Fruit fly (Drosophila melanogaster) whole organism, embryonic: ENCODE measurements around the gene Tbc1d22.

Experiments used
- Atf6 ChIP-seq: fragments of 200-800 bp; sonication (Bioruptor generic); IDR thresholded peaks from 2 replicates; pipeline ENCODE4 v1.3.6; 2022; ENCODE audit warnings: missing biosample characterization, missing genetic modification characterization
- CG10565 ChIP-seq: fragments of 200-800 bp; sonication (Bioruptor generic); optimal IDR thresholded peaks from 3 replicates; lab custom pipeline; 2016; ENCODE audit warnings: missing biosample characterization, mild to moderate bottlenecking, missing genetic modification characterization
- CG10959 ChIP-seq: fragments of 200-800 bp; sonication (Bioruptor generic); IDR thresholded peaks from 2 replicates; pipeline ENCODE4 v1.3.6; 2022; ENCODE audit warnings: missing biosample characterization, missing genetic modification characterization
- CG1233 ChIP-seq: fragments of 200-800 bp; sonication (Bioruptor generic); optimal IDR thresholded peaks from 4 replicates; lab custom pipeline; 2018; ENCODE audit warnings: missing biosample characterization, mild to moderate bottlenecking, missing genetic modification characterization
- CG12769 ChIP-seq: fragments of 200-800 bp; sonication (Bioruptor generic); optimal IDR thresholded peaks from 2 replicates; lab custom pipeline; 2019; ENCODE audit warnings: missing biosample characterization, mild to moderate bottlenecking, missing genetic modification characterization, moderate library complexity
- CG13424 ChIP-seq: fragments of 200-800 bp; sonication (Bioruptor generic); optimal IDR thresholded peaks from 2 replicates; lab custom pipeline; 2019; ENCODE audit warnings: missing biosample characterization, mild to moderate bottlenecking, missing genetic modification characterization, moderate library complexity
- CG14441 ChIP-seq: fragments of 200-800 bp; sonication (Bioruptor generic); IDR thresholded peaks from 2 replicates; pipeline ENCODE4 v1.3.6; 2022; ENCODE audit warnings: missing biosample characterization, missing genetic modification characterization
- CG14667 ChIP-seq: fragments of 200-800 bp; sonication (Bioruptor generic); IDR thresholded peaks from 2 replicates; pipeline ENCODE4 v1.3.6; 2022; ENCODE audit warnings: missing biosample characterization, missing genetic modification characterization
- CG17568 ChIP-seq: fragments of 200-800 bp; sonication (Bioruptor generic); optimal IDR thresholded peaks from 2 replicates; lab custom pipeline; 2018; ENCODE audit warnings: missing biosample characterization, mild to moderate bottlenecking, missing genetic modification characterization, moderate library complexity
- CG17829 ChIP-seq: fragments of 200-800 bp; optimal IDR thresholded peaks from 2 replicates; lab custom pipeline; 2019; ENCODE audit warnings: missing biosample characterization, mild to moderate bottlenecking, missing genetic modification characterization, moderate library complexity
- CG2199 ChIP-seq: fragments of 200-800 bp; sonication (Bioruptor generic); IDR thresholded peaks from 3 replicates; pipeline ENCODE4 v1.3.6; 2022; ENCODE audit warnings: missing biosample characterization, missing genetic modification characterization
- CG2875 ChIP-seq: fragments of 200-800 bp; sonication (Bioruptor generic); optimal IDR thresholded peaks from 2 replicates; lab custom pipeline; 2017; ENCODE audit warnings: missing biosample characterization, mild to moderate bottlenecking, missing genetic modification characterization, missing genetic modification reagents
- CG3163 ChIP-seq: fragments of 200-800 bp; sonication (Bioruptor generic); optimal IDR thresholded peaks from 3 replicates; lab custom pipeline; 2016; ENCODE audit warnings: missing biosample characterization, missing genetic modification characterization
- CG4360 ChIP-seq: fragments of 200-800 bp; sonication (Bioruptor generic); IDR thresholded peaks from 2 replicates; pipeline ENCODE4 v1.3.6; 2022; ENCODE audit warnings: missing biosample characterization, missing genetic modification characterization
- CG43689 ChIP-seq: fragments of 200-800 bp; sonication (Bioruptor generic); IDR thresholded peaks from 2 replicates; pipeline ENCODE4 v1.3.6; 2022; ENCODE audit warnings: missing biosample characterization, missing genetic modification characterization
- CG6254 ChIP-seq: fragments of 200-800 bp; sonication (Bioruptor generic); optimal IDR thresholded peaks from 3 replicates; lab custom pipeline; 2017; ENCODE audit warnings: mild to moderate bottlenecking, missing biosample characterization, missing genetic modification reagents, missing genetic modification characterization
- CG6689 ChIP-seq: fragments of 200-800 bp; sonication (Bioruptor generic); IDR thresholded peaks from 2 replicates; pipeline ENCODE4 v1.3.6; 2022; ENCODE audit warnings: missing biosample characterization, missing genetic modification characterization
- CG6765 ChIP-seq: fragments of 200-800 bp; sonication (Bioruptor generic); optimal IDR thresholded peaks from 3 replicates; lab custom pipeline; 2017; ENCODE audit warnings: missing biosample characterization, mild to moderate bottlenecking, missing genetic modification characterization
- CG7963 ChIP-seq: fragments of 200-800 bp; sonication (Bioruptor generic); IDR thresholded peaks from 3 replicates; pipeline ENCODE4 v1.3.6; 2022; ENCODE audit warnings: missing biosample characterization, missing genetic modification characterization; ENCODE audit not compliant: partially characterized antibody
- CoRest ChIP-seq: fragments of 200-800 bp; sonication (Bioruptor generic); optimal IDR thresholded peaks from 3 replicates; lab custom pipeline; 2018; ENCODE audit warnings: missing biosample characterization, mild to moderate bottlenecking, missing genetic modification characterization, moderate library complexity
- Dp ChIP-seq: fragments of 200-800 bp; sonication (Bioruptor generic); optimal IDR thresholded peaks from 2 replicates; lab custom pipeline; 2018; ENCODE audit warnings: missing biosample characterization, mild to moderate bottlenecking, missing genetic modification characterization, moderate library complexity
- E2f1 ChIP-seq: fragments of 200-800 bp; sonication (Bioruptor generic); IDR thresholded peaks from 2 replicates; pipeline ENCODE4 v1.3.6; 2022; ENCODE audit warnings: missing biosample characterization, missing genetic modification characterization
- H2.0 ChIP-seq: fragments of 200-800 bp; sonication (Bioruptor generic); IDR thresholded peaks from 2 replicates; pipeline ENCODE4 v1.3.6; 2022; ENCODE audit warnings: missing biosample characterization, missing genetic modification characterization
- Hmr ChIP-seq: fragments of 200-800 bp; sonication (Bioruptor generic); optimal IDR thresholded peaks from 3 replicates; lab custom pipeline; 2017; ENCODE audit warnings: mild to moderate bottlenecking, missing biosample characterization, missing genetic modification reagents, missing genetic modification characterization
- Hr3 ChIP-seq: fragments of 200-800 bp; sonication (Bioruptor generic); optimal IDR thresholded peaks from 3 replicates; lab custom pipeline; 2016; ENCODE audit warnings: missing biosample characterization, missing genetic modification characterization
- Mes4 ChIP-seq: fragments of 200-800 bp; sonication (Bioruptor generic); optimal IDR thresholded peaks from 2 replicates; lab custom pipeline; 2016; ENCODE audit warnings: missing biosample characterization, missing genetic modification characterization
- Ravus ChIP-seq: fragments of 200-800 bp; sonication (Bioruptor generic); IDR thresholded peaks from 2 replicates; pipeline ENCODE4 v1.3.6; 2022; ENCODE audit warnings: missing biosample characterization, missing genetic modification characterization
- ase ChIP-seq: fragments of 200-800 bp; sonication (Bioruptor generic); IDR thresholded peaks from 3 replicates; pipeline ENCODE4 v1.3.6; 2022; ENCODE audit warnings: missing biosample characterization, missing genetic modification characterization
- az2 ChIP-seq: fragments of 200-800 bp; sonication (Bioruptor generic); optimal IDR thresholded peaks from 3 replicates; lab custom pipeline; 2016; ENCODE audit warnings: missing biosample characterization, missing genetic modification characterization
- cg ChIP-seq: fragments of 200-800 bp; sonication (Bioruptor generic); optimal IDR thresholded peaks from 3 replicates; lab custom pipeline; 2019; ENCODE audit warnings: missing biosample characterization, mild to moderate bottlenecking, missing genetic modification characterization, moderate library complexity
- crp ChIP-seq, 2 experiments: fragments of 200-800 bp; sonication (Bioruptor generic); optimal IDR thresholded peaks; 2 replicates in 1 of 2; 3 replicates in 1 of 2; lab custom pipeline; 2017; ENCODE audit warnings: missing biosample characterization in 2 of 2, missing genetic modification characterization in 2 of 2, mild to moderate bottlenecking in 1 of 2, moderate library complexity in 1 of 2
- emc ChIP-seq: fragments of 200-800 bp; sonication (Bioruptor generic); optimal IDR thresholded peaks from 2 replicates; lab custom pipeline; 2016; ENCODE audit warnings: missing biosample characterization, missing genetic modification characterization
- ems ChIP-seq: fragments of 200-800 bp; sonication (Bioruptor generic); optimal IDR thresholded peaks from 3 replicates; lab custom pipeline; 2016; ENCODE audit warnings: missing biosample characterization, missing genetic modification characterization
- esg ChIP-seq: fragments of 200-800 bp; sonication (Bioruptor generic); conservative IDR thresholded peaks from 2 replicates; pipeline ENCODE4 v1.3.6; 2022; ENCODE audit warnings: missing biosample characterization, missing genetic modification characterization
- ind ChIP-seq: fragments of 200-800 bp; sonication (Bioruptor generic); optimal IDR thresholded peaks from 3 replicates; lab custom pipeline; 2016; ENCODE audit warnings: missing biosample characterization, missing genetic modification characterization
- mirr ChIP-seq: fragments of 200-800 bp; sonication (Bioruptor generic); optimal IDR thresholded peaks from 3 replicates; lab custom pipeline; 2018; ENCODE audit warnings: missing biosample characterization, mild to moderate bottlenecking, missing genetic modification characterization
- pros ChIP-seq: fragments of 200-800 bp; sonication (Bioruptor generic); optimal IDR thresholded peaks from 3 replicates; lab custom pipeline; 2019; ENCODE audit warnings: missing biosample characterization, mild to moderate bottlenecking, missing genetic modification characterization, moderate library complexity
- repo ChIP-seq: fragments of 200-800 bp; sonication (Bioruptor generic); optimal IDR thresholded peaks from 2 replicates; lab custom pipeline; 2016; ENCODE audit warnings: missing biosample characterization, missing genetic modification characterization
- salm ChIP-seq: fragments of 200-800 bp; sonication (Bioruptor generic); optimal IDR thresholded peaks from 2 replicates; lab custom pipeline; 2018; ENCODE audit warnings: missing biosample characterization, mild to moderate bottlenecking, missing genetic modification characterization
- schlank ChIP-seq: fragments of 200-800 bp; sonication (Bioruptor generic); optimal IDR thresholded peaks from 2 replicates; lab custom pipeline; 2018; ENCODE audit warnings: missing biosample characterization, mild to moderate bottlenecking, missing genetic modification characterization
- sens ChIP-seq: fragments of 200-800 bp; sonication (Bioruptor generic); peaks from one replicate; lab custom pipeline; 2016; ENCODE audit warnings: missing biosample characterization, missing genetic modification characterization
- so ChIP-seq: fragments of 200-800 bp; sonication (Bioruptor generic); IDR thresholded peaks from 3 replicates; pipeline ENCODE4 v1.3.6; 2022; ENCODE audit warnings: missing biosample characterization, missing genetic modification characterization
- sob ChIP-seq: fragments of 200-800 bp; sonication (Bioruptor generic); IDR thresholded peaks from 2 replicates; pipeline ENCODE4 v1.3.6; 2022; ENCODE audit warnings: missing biosample characterization, missing genetic modification characterization
- sqz ChIP-seq: fragments of 200-800 bp; sonication (Bioruptor generic); optimal IDR thresholded peaks from 3 replicates; lab custom pipeline; 2018; ENCODE audit warnings: missing biosample characterization, mild to moderate bottlenecking, missing genetic modification characterization
- usp ChIP-seq: fragments of >200 bp; optimal IDR thresholded peaks from 2 replicates; lab custom pipeline; 2017; ENCODE audit warnings: missing biosample characterization, missing genetic modification characterization
- wek ChIP-seq: fragments of 200-800 bp; sonication (Bioruptor generic); optimal IDR thresholded peaks from 3 replicates; lab custom pipeline; 2018; ENCODE audit warnings: missing biosample characterization, mild to moderate bottlenecking, missing genetic modification characterization, moderate library complexity
- wor ChIP-seq: fragments of 200-800 bp; sonication (Bioruptor generic); IDR thresholded peaks from 2 replicates; pipeline ENCODE4 v1.3.6; 2022; ENCODE audit warnings: missing biosample characterization, missing genetic modification characterization
- zen ChIP-seq: fragments of 200-800 bp; sonication (Bioruptor generic); optimal IDR thresholded peaks from 3 replicates; lab custom pipeline; 2018; ENCODE audit warnings: missing biosample characterization, mild to moderate bottlenecking, missing genetic modification characterization, moderate library complexity
- zf30C ChIP-seq: fragments of 200-800 bp; sonication (Bioruptor generic); optimal IDR thresholded peaks from 3 replicates; lab custom pipeline; 2018; ENCODE audit warnings: missing biosample characterization, mild to moderate bottlenecking, missing genetic modification characterization
- zfh2 ChIP-seq: fragments of 200-800 bp; sonication (Bioruptor generic); optimal IDR thresholded peaks from 2 replicates; lab custom pipeline; 2016; ENCODE audit warnings: missing biosample characterization, missing genetic modification characterization

Gene Tbc1d22

DNA sequence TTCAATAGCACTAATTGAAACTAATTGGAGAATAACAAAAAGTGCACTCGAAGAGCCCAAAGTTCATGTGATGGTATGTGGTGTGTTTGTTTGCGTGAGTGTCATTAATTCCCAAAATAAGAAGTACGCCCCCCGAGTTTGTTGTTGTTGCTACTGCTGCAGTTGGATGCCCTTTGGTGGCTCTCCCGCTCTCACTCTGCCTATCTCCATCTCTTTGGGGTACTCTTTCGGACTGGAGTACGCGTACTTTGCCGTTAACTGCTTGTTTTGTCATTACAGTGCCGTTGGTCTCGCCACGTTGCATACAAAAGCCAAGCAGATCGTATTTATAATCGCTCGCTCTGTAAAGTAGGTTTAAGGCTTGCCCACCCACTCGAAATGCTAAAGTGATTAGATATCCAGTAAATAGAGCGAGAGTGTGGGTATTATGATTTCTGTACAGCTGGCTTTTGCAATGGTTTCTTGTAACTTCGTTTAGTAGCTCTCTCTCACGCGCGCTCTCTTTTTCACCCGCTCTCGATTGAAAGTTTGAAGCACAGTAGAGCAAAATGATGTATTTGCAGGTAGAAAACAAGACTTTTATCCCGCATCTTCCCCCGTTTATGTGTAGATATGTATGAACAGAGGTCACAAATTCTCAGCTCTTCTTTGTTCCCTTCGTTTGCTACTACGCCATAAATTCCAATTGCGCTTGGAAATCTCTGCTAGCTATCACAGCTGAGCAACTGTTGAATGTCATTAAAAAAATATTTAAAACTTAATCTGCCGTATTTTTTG is 10.2 kb downstream of the Tbc1d22 start (continued):
- TF ChIP-seq CG17568 (GFP tag; lab: Kevin White, UChicago) (peak; percentile 44), CG14441 (GFP tag; lab: Robert Waterston, UW) (peak; percentile 55; the same call in 1 of the 2 replicates), usp (GFP tag; lab: Kevin White, UChicago) (no peak), zfh2 (no peak), zen (tag; lab: Kevin White, UChicago) (no peak), CG13424 (tag; lab: Kevin White, UChicago) (peak; percentile 45), sens (GFP tag; lab: Kevin White, UChicago) (peak; percentile 87), CG2875 (GFP tag; lab: Kevin White, UChicago) (no peak), mirr (GFP tag; lab: Kevin White, UChicago) (peak; percentile 18), crp (GFP tag; optimal IDR thresholded peaks at IDR 0.05; lab: Kevin White, UChicago) (no peak), CG6689 (GFP tag; lab: Robert Waterston, UW) (no peak), repo (GFP tag; lab: Kevin White, UChicago) (no peak), ase (GFP tag; lab: Robert Waterston, UW) (no peak), sqz (peak; percentile 56), schlank (tag; lab: Kevin White, UChicago) (no peak), Dp (GFP tag; lab: Kevin White, UChicago) (no peak), Ravus (GFP tag; lab: Robert Waterston, UW) (no peak), cg (GFP tag; lab: Kevin White, UChicago) (no peak), CG3163 (peak; percentile 72), CG10565 (GFP tag; lab: Kevin White, UChicago) (no peak), emc (GFP tag; lab: Kevin White, UChicago) (no peak), Hr3 (no peak), sob (GFP tag; lab: Robert Waterston, UW) (no peak), CG14667 (GFP tag; lab: Robert Waterston, UW) (no peak), pros (peak; percentile 25), CG17829 (tag; lab: Kevin White, UChicago) (peak; percentile 19), Atf6 (GFP tag; lab: Robert Waterston, UW) (0 out of 2 replicates have a peak, but pooled peaks have one; percentile 15), CG6254 (GFP tag; lab: Kevin White, UChicago) (peak; percentile 64), esg (0 out of 2 replicates have a peak, but pooled peaks have one; percentile 5), CG1233 (GFP tag; lab: Kevin White, UChicago) (peak; percentile 45), H2.0 (0 out of 2 replicates have a peak, but pooled peaks have one; percentile 14), wek (GFP tag; lab: Kevin White, UChicago) (no peak), CG4360 (GFP tag; lab: Robert Waterston, UW) (peak; percentile 88), zf30C (GFP tag; lab: Kevin White, UChicago) (no peak), ems (GFP tag; lab: Kevin White, UChicago) (peak; percentile 36), CoRest (tag; lab: Kevin White, UChicago) (peak; percentile 27), CG2199 (GFP tag; lab: Robert Waterston, UW) (peak; percentile 10; the same call in 1 of the 3 replicates), ind (GFP tag; lab: Kevin White, UChicago) (peak; percentile 36), Mes4 (no peak), CG12769 (peak; percentile 17), CG7963 (GFP tag; lab: Robert Waterston, UW) (no peak), wor (no peak), az2 (GFP tag; lab: Kevin White, UChicago) (peak; percentile 34), E2f1 (GFP tag; lab: Robert Waterston, UW) (no peak), so (GFP tag; lab: Robert Waterston, UW) (peak; percentile 51; the same call in 1 of the 3 replicates), salm (tag; lab: Kevin White, UChicago) (peak; percentile 38), Hmr (GFP tag; lab: Kevin White, UChicago) (peak; percentile 58), CG10959 (no peak), CG6765 (GFP tag; lab: Kevin White, UChicago) (peak; percentile 11), CG43689 (GFP tag; lab: Robert Waterston, UW) (no peak)
